Worm (Caenorhabditis elegans) whole organism, L3 larva: Measurements from ENCODE around the gene ZC155.4.

Experiments
- R02D3.7 ChIP-seq: fragments of 150-350 bp; optimal IDR thresholded peaks from 2 replicates; lab custom pipeline; 2014; ENCODE audit warnings: missing biosample characterization, missing genetic modification characterization
- ZK546.5 ChIP-seq: sonication (generic microtip); optimal IDR thresholded peaks from 2 replicates; lab custom pipeline; 2017; ENCODE audit warnings: missing biosample characterization, missing genetic modification characterization
- ama-1 ChIP-seq: fragments of 150-350 bp; optimal IDR thresholded peaks from 2 replicates; lab custom pipeline; 2018
- ceh-16 ChIP-seq: sonication (generic microtip); optimal IDR thresholded peaks from 2 replicates; lab custom pipeline; 2017; ENCODE audit warnings: missing biosample characterization, missing genetic modification characterization
- ceh-28 ChIP-seq: fragments of 150-350 bp; optimal IDR thresholded peaks from 2 replicates; lab custom pipeline; 2014; ENCODE audit warnings: missing biosample characterization, missing genetic modification reagents, missing genetic modification characterization
- egl-27 ChIP-seq: sonication (generic microtip); optimal IDR thresholded peaks from 4 replicates; lab custom pipeline; 2017; ENCODE audit warnings: missing biosample characterization, missing genetic modification reagents, missing genetic modification characterization
- egl-5 ChIP-seq: fragments of 150-350 bp; optimal IDR thresholded peaks from 2 replicates; lab custom pipeline; 2017; ENCODE audit warnings: missing biosample characterization, missing genetic modification reagents, missing genetic modification characterization, inconsistent platforms
- elt-2 ChIP-seq: sonication (generic microtip); optimal IDR thresholded peaks from 2 replicates; lab custom pipeline; 2016; ENCODE audit warnings: missing genetic modification reagents, mild to moderate bottlenecking, missing genetic modification characterization, missing compliant biosample characterization
- elt-3 ChIP-seq, 3 experiments: fragments of 150-350 bp in 1 of 3; sonication (generic microtip) in 2 of 3; optimal IDR thresholded peaks; 2 replicates in 2 of 3; 4 replicates in 1 of 3; lab custom pipeline; 2014 to 2017; ENCODE audit warnings: missing biosample characterization in 3 of 3, missing genetic modification characterization in 3 of 3
- eor-1 ChIP-seq, 2 experiments: fragments of 150-350 bp; optimal IDR thresholded peaks; 2 replicates each; lab custom pipeline; 2014 to 2018; ENCODE audit warnings: missing biosample characterization in 2 of 2, missing genetic modification characterization in 2 of 2
- fkh-10 ChIP-seq: sonication (generic microtip); optimal IDR thresholded peaks from 2 replicates; lab custom pipeline; 2017; ENCODE audit warnings: missing biosample characterization, missing genetic modification reagents, missing genetic modification characterization
- fkh-2 ChIP-seq: fragments of 150-350 bp; optimal IDR thresholded peaks from 2 replicates; lab custom pipeline; 2014; ENCODE audit warnings: missing biosample characterization, missing genetic modification reagents, missing genetic modification characterization
- fos-1 ChIP-seq: fragments of 150-350 bp; optimal IDR thresholded peaks from 2 replicates; lab custom pipeline; 2014; ENCODE audit warnings: missing biosample characterization, missing genetic modification characterization
- hmg-11 ChIP-seq: sonication (generic microtip); optimal IDR thresholded peaks from 2 replicates; lab custom pipeline; 2016; ENCODE audit warnings: missing genetic modification characterization, missing compliant biosample characterization
- jun-1 ChIP-seq: fragments of 150-350 bp; optimal IDR thresholded peaks from 2 replicates; lab custom pipeline; 2014; ENCODE audit warnings: missing biosample characterization, missing genetic modification reagents, missing genetic modification characterization
- lin-15B ChIP-seq: fragments of 150-350 bp; optimal IDR thresholded peaks from 2 replicates; lab custom pipeline; 2014; ENCODE audit warnings: missing biosample characterization, missing genetic modification characterization
- lsy-12 ChIP-seq: sonication (generic microtip); optimal IDR thresholded peaks from 2 replicates; lab custom pipeline; 2016; ENCODE audit warnings: mild to moderate bottlenecking, missing genetic modification characterization, missing compliant biosample characterization
- mdl-1 ChIP-seq: fragments of 150-350 bp; optimal IDR thresholded peaks from 2 replicates; lab custom pipeline; 2014; ENCODE audit warnings: missing biosample characterization, missing genetic modification characterization
- nfya-1 ChIP-seq: sonication (generic microtip); optimal IDR thresholded peaks from 2 replicates; lab custom pipeline; 2017; ENCODE audit warnings: missing genetic modification characterization, mild to moderate bottlenecking, missing compliant biosample characterization, antibody characterized with exemption, moderate library complexity; ENCODE audit not compliant: insufficient read depth
- nhr-12 ChIP-seq: fragments of 150-350 bp; optimal IDR thresholded peaks from 2 replicates; lab custom pipeline; 2014; ENCODE audit warnings: missing biosample characterization, missing genetic modification characterization
- nhr-23 ChIP-seq: fragments of 150-350 bp; optimal IDR thresholded peaks from 2 replicates; lab custom pipeline; 2014; ENCODE audit warnings: missing biosample characterization, missing genetic modification reagents, missing genetic modification characterization
- nhr-237 ChIP-seq: fragments of 150-350 bp; optimal IDR thresholded peaks from 2 replicates; lab custom pipeline; 2014; ENCODE audit warnings: missing biosample characterization, missing genetic modification characterization
- nhr-25 ChIP-seq: sonication (generic microtip); optimal IDR thresholded peaks from 2 replicates; lab custom pipeline; 2017; ENCODE audit warnings: missing biosample characterization, missing genetic modification characterization
- nhr-43 ChIP-seq: sonication (generic microtip); optimal IDR thresholded peaks from 2 replicates; lab custom pipeline; 2016; ENCODE audit warnings: mild to moderate bottlenecking, missing genetic modification characterization, missing compliant biosample characterization; ENCODE audit not compliant: poor library complexity, severe bottlenecking
- nhr-77 ChIP-seq: fragments of 150-350 bp; optimal IDR thresholded peaks from 2 replicates; lab custom pipeline; 2014; ENCODE audit warnings: missing biosample characterization, missing genetic modification characterization
- pha-4 ChIP-seq: fragments of 150-350 bp; optimal IDR thresholded peaks from 2 replicates; lab custom pipeline; 2014; ENCODE audit warnings: missing biosample characterization, missing genetic modification reagents, missing genetic modification characterization
- pqm-1 ChIP-seq: fragments of 150-350 bp; optimal IDR thresholded peaks from 2 replicates; lab custom pipeline; 2017; ENCODE audit warnings: missing biosample characterization, missing genetic modification characterization, inconsistent platforms
- snpc-4 ChIP-seq: fragments of 150-350 bp; optimal IDR thresholded peaks from 2 replicates; lab custom pipeline; 2014; ENCODE audit warnings: missing biosample characterization, missing genetic modification characterization
- tbx-2 ChIP-seq: sonication (generic microtip); optimal IDR thresholded peaks from 2 replicates; lab custom pipeline; 2016; ENCODE audit warnings: mild to moderate bottlenecking, missing genetic modification characterization, missing compliant biosample characterization
- unc-39 ChIP-seq: sonication (generic microtip); optimal IDR thresholded peaks from 4 replicates; lab custom pipeline; 2017; ENCODE audit warnings: missing biosample characterization, missing genetic modification characterization
- zag-1 ChIP-seq: fragments of 150-350 bp; optimal IDR thresholded peaks from 2 replicates; lab custom pipeline; 2014; ENCODE audit warnings: missing biosample characterization, missing genetic modification characterization
- ztf-11 ChIP-seq: fragments of 150-350 bp; optimal IDR thresholded peaks from 2 replicates; lab custom pipeline; 2014; ENCODE audit warnings: missing biosample characterization, missing genetic modification characterization
- ztf-4 ChIP-seq: fragments of 150-350 bp; optimal IDR thresholded peaks from 2 replicates; lab custom pipeline; 2014; ENCODE audit warnings: missing biosample characterization, missing genetic modification characterization

ZC155.4 gene

DNA sequence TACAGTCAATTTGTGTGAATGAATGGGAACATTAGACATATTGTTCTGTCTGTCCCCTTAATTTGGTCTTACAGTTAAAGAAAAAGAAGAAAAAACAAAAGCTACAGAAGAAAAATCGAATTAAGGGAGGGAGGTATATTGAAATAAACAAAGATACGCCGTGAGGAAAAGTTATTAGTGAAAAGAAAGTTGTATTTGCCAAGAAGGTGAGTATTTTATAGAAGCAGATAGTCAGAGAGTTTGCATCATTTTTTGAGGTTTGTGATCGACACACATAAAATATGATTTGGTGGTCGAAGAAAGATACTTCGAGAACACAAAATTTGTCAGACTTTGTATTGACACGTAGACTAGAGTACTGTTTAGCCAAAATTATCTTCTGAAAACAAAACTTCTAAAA lies 14.9 kb downstream of the ZC155.4 start:
- TF ChIP-seq hmg-11 (tag; lab: Kevin White, UChicago) = no peak
- TF ChIP-seq pha-4 = peak; percentile 68
- TF ChIP-seq zag-1 (tag; lab: Kevin White, UChicago) = no peak
- TF ChIP-seq jun-1 (tag; lab: Kevin White, UChicago) = peak; percentile 38
- peak; percentile 49 for TF ChIP-seq elt-2 (tag; lab: Kevin White, UChicago)
- TF ChIP-seq pqm-1 (tag; lab: Kevin White, UChicago) = peak; percentile 52
- TF ChIP-seq lsy-12 (tag; lab: Kevin White, UChicago) = no peak
- no peak for TF ChIP-seq tbx-2
- TF ChIP-seq, all 47 proteins: peak for 4

DNA sequence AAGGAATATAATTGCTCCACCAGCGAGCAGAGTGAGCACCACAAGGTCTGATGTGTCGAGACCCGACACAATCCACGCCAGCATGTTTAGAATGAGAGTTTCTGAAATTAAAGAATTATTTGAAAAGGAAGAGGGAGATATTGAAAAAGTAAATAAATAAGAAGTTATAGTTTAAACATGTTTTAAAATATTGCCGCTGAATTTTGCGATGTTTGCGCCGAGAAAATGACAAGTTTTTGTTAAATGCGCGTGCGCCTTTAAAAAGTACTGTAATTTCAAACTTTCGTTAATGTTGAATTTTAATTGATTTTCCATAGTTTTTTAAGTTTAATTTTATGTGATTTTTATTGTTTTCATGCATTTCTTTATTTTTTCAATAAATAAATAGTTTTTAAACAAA lies 15.7 kb downstream of the ZC155.4 start, which contains the start of gene emb-8:
Gene emb-8 (minus strand): TSS at position 101 of the 400 bp plus-strand sequence.
- TF ChIP-seq eor-1 (tag; optimal IDR thresholded peaks at IDR 0.05; lab: Kevin White, UChicago) (no peak), nfya-1 (tag; lab: Kevin White, UChicago) (no peak), egl-5 (no peak), ama-1 (lab: Kevin White, UChicago) (no peak)

DNA sequence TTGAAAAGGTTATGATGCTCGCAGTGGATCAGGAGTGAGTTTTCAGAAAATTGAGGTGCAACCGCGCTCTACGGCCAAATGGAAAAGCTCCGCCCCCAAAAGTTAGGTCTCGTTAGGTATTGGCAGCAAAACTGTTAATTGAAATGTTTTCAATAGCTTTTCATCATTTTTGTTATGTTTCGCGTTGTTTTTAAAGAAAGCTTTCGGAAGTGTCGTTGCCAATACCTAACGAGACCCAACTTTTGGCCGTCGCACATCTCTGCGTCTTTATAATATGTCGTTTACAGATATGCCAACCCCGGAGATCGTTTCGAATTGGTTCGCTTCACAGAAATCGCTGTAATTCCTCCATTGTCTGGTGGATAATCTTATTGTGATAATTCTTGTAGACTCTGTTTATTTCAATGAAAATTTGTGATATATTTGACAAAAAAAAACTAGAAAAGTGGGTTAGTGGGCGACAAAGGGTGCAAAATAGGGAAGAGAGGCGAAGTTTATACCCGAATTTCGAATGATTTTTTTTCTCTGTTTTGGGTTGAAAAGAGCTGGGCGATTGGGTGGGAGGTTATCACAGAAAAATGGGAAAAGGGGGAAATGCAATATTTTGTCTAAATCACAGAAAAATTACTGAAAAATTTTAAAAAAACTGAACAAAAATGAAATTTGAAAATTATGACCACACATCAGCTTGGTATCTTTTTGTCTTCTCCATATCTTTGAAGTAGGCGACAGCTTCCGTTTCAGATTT lies 18.8 kb downstream of the ZC155.4 start:
- TF ChIP-seq hmg-11 (tag; lab: Kevin White, UChicago) (no peak), unc-39 (tag; lab: Kevin White, UChicago) (no peak), ZK546.5 (tag; lab: Kevin White, UChicago) (no peak), nhr-25 (tag; lab: Kevin White, UChicago) (peak; percentile 31), pqm-1 (tag; lab: Kevin White, UChicago) (no peak), nfya-1 (tag; lab: Kevin White, UChicago) (no peak), ama-1 (lab: Kevin White, UChicago) (peak; percentile 69), nhr-43 (tag; lab: Kevin White, UChicago) (peak; percentile 19), fkh-10 (GFP tag; lab: Kevin White, UChicago) (no peak), fos-1 (tag; lab: Kevin White, UChicago) (no peak), nhr-77 (tag; lab: Kevin White, UChicago) (no peak), fkh-2 (tag; lab: Kevin White, UChicago) (no peak), mdl-1 (tag; lab: Kevin White, UChicago) (no peak), nhr-237 (tag; lab: Kevin White, UChicago) (no peak), jun-1 (tag; lab: Kevin White, UChicago) (no peak), ceh-28 (tag; lab: Kevin White, UChicago) (no peak), ztf-11 (tag; lab: Kevin White, UChicago) (no peak), elt-2 (tag; lab: Kevin White, UChicago) (peak; percentile 52), elt-3 (tag; optimal IDR thresholded peaks at IDR 0.05; lab: Kevin White, UChicago) (peak in 1 of 3 experiments; percentile 71), ztf-4 (tag; lab: Kevin White, UChicago) (no peak)
- TF ChIP-seq, all 47 proteins: peak for 5

DNA sequence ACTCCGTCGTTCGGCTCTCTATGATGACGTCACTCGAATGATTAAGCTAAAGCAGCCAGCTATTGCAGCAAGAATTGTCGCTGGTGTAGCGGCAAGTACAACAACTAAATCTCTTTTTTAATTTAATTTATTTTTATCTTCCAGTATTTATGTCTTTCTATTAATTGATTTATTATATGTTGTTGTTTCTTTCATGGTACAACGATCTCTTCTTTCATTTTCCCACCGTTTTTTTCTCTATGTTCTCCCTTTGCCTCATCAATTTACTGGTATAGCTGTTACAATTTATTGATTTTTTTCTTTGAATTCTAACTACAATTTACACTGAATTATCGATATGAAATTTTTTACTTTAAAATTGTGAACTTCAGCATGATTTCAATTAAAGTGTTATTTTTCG lies 19.6 kb downstream of the ZC155.4 start, which contains the start of gene moc-6:
Gene moc-6 (plus strand): TSS at position 301 of the 400 bp plus-strand sequence.
- TF ChIP-seq ceh-28 (tag; lab: Kevin White, UChicago) = peak; percentile 12
- TF ChIP-seq ceh-16 (tag; lab: Kevin White, UChicago) = no peak

DNA sequence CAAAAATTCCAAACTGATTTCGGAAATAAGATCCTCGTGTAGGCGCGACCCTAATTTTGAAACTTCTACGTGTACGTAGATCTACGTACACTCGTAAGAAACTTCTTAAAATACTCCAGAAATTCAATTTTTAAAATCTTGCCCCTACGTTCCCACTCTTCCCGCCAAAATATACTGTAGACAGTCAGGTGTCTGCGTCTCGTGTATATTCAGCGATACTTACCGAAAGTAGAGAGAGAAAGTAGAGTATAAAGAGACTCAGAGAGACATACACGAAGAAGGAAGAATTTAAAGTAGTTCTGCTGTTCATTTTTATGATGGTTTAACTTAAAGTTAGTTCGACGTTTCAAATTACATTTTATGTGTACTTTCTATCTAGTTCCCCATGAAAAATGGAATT lies 22.0 kb downstream of the ZC155.4 start:
- no peak for TF ChIP-seq elt-2 (tag; lab: Kevin White, UChicago)
- peak; percentile 3 for TF ChIP-seq pha-4

DNA sequence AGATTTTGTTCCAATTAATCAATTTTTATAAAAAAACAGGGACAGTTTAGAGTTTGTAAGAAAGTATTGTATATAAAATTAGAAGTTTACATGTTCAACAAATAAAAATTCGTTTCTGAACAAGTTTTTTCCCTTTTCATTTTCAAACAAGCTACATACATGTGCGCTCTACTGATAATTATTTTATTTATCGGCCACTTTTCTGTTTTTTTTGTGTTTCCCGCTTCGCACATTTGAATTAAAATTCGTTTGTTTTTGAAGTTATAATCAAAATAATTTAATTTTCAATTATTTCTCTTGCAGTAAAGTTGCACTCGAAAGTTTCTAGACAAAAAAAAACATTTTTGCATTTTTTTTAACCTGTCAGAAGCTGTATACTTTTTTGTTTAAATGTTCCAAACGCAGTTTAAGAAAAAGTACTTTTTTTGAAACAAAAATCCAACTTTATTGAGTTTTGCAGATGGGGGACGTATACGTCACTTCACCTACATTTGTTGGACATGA lies 24.6 kb downstream of the ZC155.4 start, which contains the start of gene hira-1:
Gene hira-1 (plus strand): TSS at position 454 of the 504 bp plus-strand sequence.
- TF ChIP-seq unc-39 (tag; lab: Kevin White, UChicago) (no peak), nhr-12 (no peak), fkh-2 (tag; lab: Kevin White, UChicago) (no peak), R02D3.7 (no peak), nhr-23 (tag; lab: Kevin White, UChicago) (peak; percentile 52), lin-15B (tag; lab: Kevin White, UChicago) (peak; percentile 83), nfya-1 (tag; lab: Kevin White, UChicago) (peak; percentile 0), hmg-11 (tag; lab: Kevin White, UChicago) (peak; percentile 3), snpc-4 (tag; lab: Kevin White, UChicago) (peak; percentile 31), egl-27 (no peak), elt-2 (tag; lab: Kevin White, UChicago) (peak; percentile 9), mdl-1 (tag; lab: Kevin White, UChicago) (no peak), pha-4 (peak; percentile 66)
